Fruit fly (Drosophila melanogaster) whole organism, embryonic: ENCODE results near the gene CG31777.
A peak's percentile ranks its signal among the peaks of the same experiment; 100 is the strongest.

ENCODE experiments used
- CG11085 ChIP-seq: fragments of 200-800 bp; sonication (Bioruptor generic); IDR thresholded peaks from 2 replicates; pipeline ENCODE4 v1.3.6; 2022; ENCODE audit warnings: missing biosample characterization, missing genetic modification characterization
- CG11398 ChIP-seq: fragments of 200-800 bp; sonication (Bioruptor generic); optimal IDR thresholded peaks from 2 replicates; lab custom pipeline; 2016; ENCODE audit warnings: missing biosample characterization, missing genetic modification characterization
- CG11504 ChIP-seq: fragments of 200-800 bp; sonication (Bioruptor generic); optimal IDR thresholded peaks from 3 replicates; lab custom pipeline; 2019; ENCODE audit warnings: missing biosample characterization, mild to moderate bottlenecking, missing genetic modification characterization, moderate library complexity
- CG12744 ChIP-seq: fragments of 200-800 bp; sonication (Bioruptor generic); optimal IDR thresholded peaks from 2 replicates; lab custom pipeline; 2016; ENCODE audit warnings: missing biosample characterization, missing genetic modification characterization
- CG13624 ChIP-seq: fragments of 200-800 bp; sonication (Bioruptor generic); optimal IDR thresholded peaks from 2 replicates; lab custom pipeline; 2016; ENCODE audit warnings: missing biosample characterization, missing genetic modification characterization
- CG15269 ChIP-seq: fragments of 200-800 bp; sonication (Bioruptor generic); optimal IDR thresholded peaks from 2 replicates; lab custom pipeline; 2018; ENCODE audit warnings: missing biosample characterization, mild to moderate bottlenecking, missing genetic modification characterization, moderate library complexity
- CG16779 ChIP-seq: fragments of 200-800 bp; sonication (Bioruptor generic); IDR thresholded peaks from 2 replicates; pipeline ENCODE4 v1.3.6; 2022; ENCODE audit warnings: missing biosample characterization, missing genetic modification characterization
- CG17385 ChIP-seq: fragments of 200-800 bp; sonication (Bioruptor generic); optimal IDR thresholded peaks from 3 replicates; lab custom pipeline; 2018; ENCODE audit warnings: missing biosample characterization, mild to moderate bottlenecking, missing genetic modification characterization
- CG17912 ChIP-seq: fragments of 200-800 bp; sonication (Bioruptor generic); optimal IDR thresholded peaks from 2 replicates; lab custom pipeline; 2018; ENCODE audit warnings: missing biosample characterization, mild to moderate bottlenecking, missing genetic modification characterization
- CG18476 ChIP-seq: fragments of 200-800 bp; sonication (Bioruptor generic); optimal IDR thresholded peaks from 2 replicates; lab custom pipeline; 2016; ENCODE audit warnings: missing biosample characterization, mild to moderate bottlenecking, missing genetic modification characterization
- CG2678 ChIP-seq: fragments of 200-800 bp; sonication (Bioruptor generic); optimal IDR thresholded peaks from 3 replicates; lab custom pipeline; 2019; ENCODE audit warnings: missing biosample characterization, mild to moderate bottlenecking, missing genetic modification characterization, moderate library complexity
- CG30403 ChIP-seq: fragments of 200-800 bp; sonication (Bioruptor generic); optimal IDR thresholded peaks from 3 replicates; lab custom pipeline; 2016; ENCODE audit warnings: missing biosample characterization, missing genetic modification characterization
- CG3281 ChIP-seq: fragments of 200-800 bp; sonication (Bioruptor generic); optimal IDR thresholded peaks from 3 replicates; lab custom pipeline; 2017; ENCODE audit warnings: missing biosample characterization, mild to moderate bottlenecking, missing genetic modification characterization
- CG34422 ChIP-seq: fragments of 200-800 bp; sonication (Bioruptor generic); IDR thresholded peaks from 3 replicates; pipeline ENCODE4 v1.3.6; 2022; ENCODE audit warnings: missing biosample characterization, missing genetic modification characterization
- CG6683 ChIP-seq: fragments of 200-800 bp; sonication (Bioruptor generic); optimal IDR thresholded peaks from 2 replicates; lab custom pipeline; 2017; ENCODE audit warnings: missing biosample characterization, mild to moderate bottlenecking, missing genetic modification characterization, missing genetic modification reagents
- CG6813 ChIP-seq: fragments of 200-800 bp; sonication (Bioruptor generic); optimal IDR thresholded peaks from 2 replicates; lab custom pipeline; 2017; ENCODE audit warnings: missing biosample characterization, missing genetic modification characterization, mild to moderate bottlenecking, moderate library complexity, missing genetic modification reagents
- CG9727 ChIP-seq: fragments of 200-800 bp; sonication (Bioruptor generic); optimal IDR thresholded peaks from 3 replicates; lab custom pipeline; 2017; ENCODE audit warnings: missing biosample characterization, mild to moderate bottlenecking, missing genetic modification characterization
- CoRest ChIP-seq: fragments of 200-800 bp; sonication (Bioruptor generic); optimal IDR thresholded peaks from 3 replicates; lab custom pipeline; 2018; ENCODE audit warnings: missing biosample characterization, mild to moderate bottlenecking, missing genetic modification characterization, moderate library complexity
- Dref ChIP-seq: fragments of 200-800 bp; sonication (Bioruptor generic); IDR thresholded peaks from 2 replicates; pipeline ENCODE4 v1.3.6; 2022; ENCODE audit warnings: missing biosample characterization, missing genetic modification characterization
- Ets65A ChIP-seq: fragments of 200-800 bp; sonication (Bioruptor generic); peaks from one replicate; lab custom pipeline; 2016; ENCODE audit warnings: missing biosample characterization, missing genetic modification characterization
- HHEX ChIP-seq: fragments of 200-800 bp; sonication (Bioruptor generic); optimal IDR thresholded peaks from 3 replicates; lab custom pipeline; 2017; ENCODE audit warnings: missing biosample characterization, mild to moderate bottlenecking, missing genetic modification characterization, missing genetic modification reagents
- Hmr ChIP-seq: fragments of 200-800 bp; sonication (Bioruptor generic); optimal IDR thresholded peaks from 3 replicates; lab custom pipeline; 2017; ENCODE audit warnings: mild to moderate bottlenecking, missing biosample characterization, missing genetic modification reagents, missing genetic modification characterization
- Hr51 ChIP-seq, 2 experiments: fragments of 200-800 bp; sonication (Bioruptor generic); optimal IDR thresholded peaks; 2 replicates in 1 of 2; 3 replicates in 1 of 2; lab custom pipeline; 2016 to 2018; ENCODE audit warnings: missing biosample characterization in 2 of 2, missing genetic modification characterization in 2 of 2, mild to moderate bottlenecking in 1 of 2, moderate library complexity in 1 of 2
- Meics ChIP-seq: fragments of 200-800 bp; sonication (Bioruptor generic); optimal IDR thresholded peaks from 2 replicates; lab custom pipeline; 2017; ENCODE audit warnings: missing biosample characterization, mild to moderate bottlenecking, missing genetic modification characterization
- Opbp ChIP-seq: fragments of 200-800 bp; sonication (Bioruptor generic); IDR thresholded peaks from 3 replicates; pipeline ENCODE4 v1.3.6; 2022; ENCODE audit warnings: missing biosample characterization, missing genetic modification characterization; ENCODE audit not compliant: partially characterized antibody
- Sox100B ChIP-seq: fragments of 200-800 bp; sonication (Bioruptor generic); optimal IDR thresholded peaks from 3 replicates; lab custom pipeline; 2018; ENCODE audit warnings: missing biosample characterization, mild to moderate bottlenecking, missing genetic modification characterization
- Sox102F ChIP-seq: fragments of 200-800 bp; sonication (Bioruptor generic); optimal IDR thresholded peaks from 2 replicates; lab custom pipeline; 2018; ENCODE audit warnings: missing biosample characterization, mild to moderate bottlenecking, missing genetic modification characterization, moderate library complexity
- Ssrp ChIP-seq: fragments of 200-800 bp; sonication (Bioruptor generic); optimal IDR thresholded peaks from 2 replicates; lab custom pipeline; 2018; ENCODE audit warnings: missing biosample characterization, mild to moderate bottlenecking, missing genetic modification characterization, moderate library complexity
- Taf1 ChIP-seq: fragments of 200-800 bp; sonication (Bioruptor generic); IDR thresholded peaks from 2 replicates; pipeline ENCODE4 v1.3.6; 2022; ENCODE audit warnings: missing biosample characterization, missing genetic modification characterization
- crp ChIP-seq, 2 experiments: fragments of 200-800 bp; sonication (Bioruptor generic); optimal IDR thresholded peaks; 2 replicates in 1 of 2; 3 replicates in 1 of 2; lab custom pipeline; 2017; ENCODE audit warnings: missing biosample characterization in 2 of 2, missing genetic modification characterization in 2 of 2, mild to moderate bottlenecking in 1 of 2, moderate library complexity in 1 of 2
- cwo ChIP-seq: fragments of 200-800 bp; sonication (Bioruptor generic); optimal IDR thresholded peaks from 3 replicates; lab custom pipeline; 2017; ENCODE audit warnings: missing biosample characterization, missing genetic modification characterization, mild to moderate bottlenecking, moderate library complexity, missing genetic modification reagents
- danr ChIP-seq: fragments of 200-800 bp; sonication (Bioruptor generic); IDR thresholded peaks from 2 replicates; pipeline ENCODE4 v1.3.6; 2022; ENCODE audit warnings: missing biosample characterization, missing genetic modification characterization
- dati ChIP-seq: fragments of 200-800 bp; sonication (Bioruptor generic); IDR thresholded peaks from 2 replicates; pipeline ENCODE4 v1.3.6; 2022; ENCODE audit warnings: missing biosample characterization, missing genetic modification characterization
- dmrt99B ChIP-seq: fragments of 200-800 bp; sonication (Bioruptor generic); optimal IDR thresholded peaks from 2 replicates; lab custom pipeline; 2018; ENCODE audit warnings: missing biosample characterization, mild to moderate bottlenecking, missing genetic modification characterization, moderate library complexity
- eve ChIP-seq, 2 experiments: fragments of >200 bp; optimal IDR thresholded peaks; 2 replicates each; lab custom pipeline; 2017; ENCODE audit warnings: missing biosample characterization in 2 of 2, missing genetic modification characterization in 2 of 2
- eyg ChIP-seq: fragments of 200-800 bp; sonication (Bioruptor generic); optimal IDR thresholded peaks from 3 replicates; lab custom pipeline; 2016; ENCODE audit warnings: missing biosample characterization, missing genetic modification characterization
- gem ChIP-seq: fragments of 200-800 bp; sonication (Bioruptor generic); optimal IDR thresholded peaks from 2 replicates; lab custom pipeline; 2019; ENCODE audit warnings: missing biosample characterization, mild to moderate bottlenecking, missing genetic modification characterization, moderate library complexity
- grau ChIP-seq: fragments of 200-800 bp; optimal IDR thresholded peaks from 3 replicates; lab custom pipeline; 2019; ENCODE audit warnings: missing biosample characterization, mild to moderate bottlenecking, missing genetic modification characterization, moderate library complexity
- jumu ChIP-seq: fragments of 200-800 bp; sonication (Bioruptor generic); optimal IDR thresholded peaks from 3 replicates; lab custom pipeline; 2016; ENCODE audit warnings: missing biosample characterization, missing genetic modification characterization
- lab ChIP-seq: fragments of 200-800 bp; sonication (Bioruptor generic); optimal IDR thresholded peaks from 3 replicates; lab custom pipeline; 2017; ENCODE audit warnings: missing biosample characterization, missing genetic modification characterization, mild to moderate bottlenecking, moderate library complexity, missing genetic modification reagents
- otp ChIP-seq: fragments of 200-800 bp; sonication (Bioruptor generic); IDR thresholded peaks from 3 replicates; pipeline ENCODE4, ENCODE4 v1.3.6; 2022; ENCODE audit warnings: missing biosample characterization, missing genetic modification characterization
- pan ChIP-seq, 4 experiments: fragments of >200 bp in 3 of 4; fragments of 200-800 bp in 1 of 4; sonication (Bioruptor generic) in 1 of 4; optimal IDR thresholded peaks in 3 of 4; IDR thresholded peaks in 1 of 4; 2 replicates each; pipeline versions ENCODE4 v1.3.6 to Lab custom; 2017 to 2022; ENCODE audit warnings: missing biosample characterization in 2 of 4, missing genetic modification characterization in 2 of 4, mixed read lengths in 1 of 4
- pnt ChIP-seq: fragments of 200-800 bp; sonication (Bioruptor generic); optimal IDR thresholded peaks from 3 replicates; lab custom pipeline; 2016; ENCODE audit warnings: missing biosample characterization, missing genetic modification characterization
- psq ChIP-seq: fragments of 200-800 bp; sonication (Bioruptor generic); optimal IDR thresholded peaks from 2 replicates; lab custom pipeline; 2017; ENCODE audit warnings: missing biosample characterization, missing genetic modification characterization
- sens ChIP-seq: fragments of 200-800 bp; sonication (Bioruptor generic); peaks from one replicate; lab custom pipeline; 2016; ENCODE audit warnings: missing biosample characterization, missing genetic modification characterization
- shn ChIP-seq: fragments of 200-800 bp; sonication (Bioruptor generic); optimal IDR thresholded peaks from 3 replicates; lab custom pipeline; 2016; ENCODE audit warnings: missing biosample characterization, missing genetic modification characterization
- slou ChIP-seq: fragments of 200-800 bp; sonication (Bioruptor generic); optimal IDR thresholded peaks from 3 replicates; lab custom pipeline; 2016; ENCODE audit warnings: missing biosample characterization, missing genetic modification characterization
- toy ChIP-seq: fragments of 200-800 bp; sonication (Bioruptor generic); IDR thresholded peaks from 2 replicates; pipeline ENCODE4 v1.3.6; 2022; ENCODE audit warnings: missing biosample characterization, missing genetic modification characterization
- trh ChIP-seq: fragments of 200-800 bp; sonication (Bioruptor generic); optimal IDR thresholded peaks from 2 replicates; lab custom pipeline; 2016; ENCODE audit warnings: missing biosample characterization, missing genetic modification characterization

The CG31777 gene

DNA sequence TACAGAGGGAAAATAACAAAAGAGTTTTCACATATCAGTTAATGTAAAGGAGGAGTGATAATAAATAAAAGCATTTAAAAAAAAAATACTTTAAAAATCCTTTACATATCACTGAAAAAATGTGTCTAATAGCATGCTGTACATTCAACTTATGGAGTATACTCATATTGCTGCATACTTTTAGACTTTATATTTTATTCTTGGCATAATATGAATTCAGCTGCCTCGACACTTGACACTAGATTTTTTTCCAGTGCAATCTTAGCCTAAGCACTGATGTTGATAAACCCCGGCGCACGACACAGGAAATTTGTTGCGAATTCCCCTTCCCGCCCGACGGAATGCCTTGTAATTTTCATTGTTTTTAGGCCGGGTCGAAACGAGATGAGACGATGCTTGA, 33.6 kb upstream of the CG31777 start (continued):
- TF ChIP-seq cwo (GFP tag; lab: Kevin White, UChicago): peak; percentile 12
- TF ChIP-seq CG6813: no peak
- no peak for TF ChIP-seq trh (GFP tag; lab: Kevin White, UChicago)
- TF ChIP-seq slou: peak; percentile 3
- TF ChIP-seq CG17385 (GFP tag; lab: Kevin White, UChicago): peak; percentile 20
- TF ChIP-seq sens (GFP tag; lab: Kevin White, UChicago): peak; percentile 50
- TF ChIP-seq CG30403 (GFP tag; lab: Kevin White, UChicago): peak; percentile 7
- TF ChIP-seq Sox102F (GFP tag; lab: Kevin White, UChicago): peak; percentile 29
- peak; percentile 62 for TF ChIP-seq lab (GFP tag; lab: Kevin White, UChicago)
- peak; percentile 6 for TF ChIP-seq HHEX (GFP tag; lab: Kevin White, UChicago)
- peak; percentile 51 for TF ChIP-seq CG11504 (tag; lab: Kevin White, UChicago)

DNA sequence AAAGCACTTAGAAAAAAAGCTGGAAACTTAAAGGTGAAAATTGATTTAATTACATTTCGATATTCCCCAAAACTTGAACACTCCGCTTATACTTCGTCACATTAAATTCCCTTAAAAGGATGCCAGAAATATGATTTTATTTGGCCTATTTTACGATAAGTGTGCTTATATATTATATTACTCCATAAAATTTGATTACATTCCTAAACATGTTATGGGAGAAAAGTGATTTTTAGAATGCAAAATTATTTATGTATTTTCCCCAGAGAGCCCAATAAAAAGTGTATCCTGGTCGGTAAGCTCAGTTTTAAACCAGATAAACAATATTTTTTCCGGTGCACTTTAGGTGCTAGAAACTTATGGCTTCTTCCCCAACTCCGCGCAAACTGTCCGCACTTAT, 30.8 kb upstream of the CG31777 start:
- TF ChIP-seq Ets65A (GFP tag; lab: Kevin White, UChicago) (peak; percentile 15), psq (no peak), gem (peak; percentile 21), Hmr (peak; percentile 27), CG11085 (GFP tag; lab: Robert Waterston, UW) (no peak), Opbp (GFP tag; lab: Robert Waterston, UW) (no peak), toy (GFP tag; lab: Robert Waterston, UW) (no peak), CG13624 (GFP tag; lab: Kevin White, UChicago) (no peak), CG11398 (GFP tag; lab: Kevin White, UChicago) (no peak), CG17912 (GFP tag; lab: Kevin White, UChicago) (no peak), jumu (no peak), Sox100B (GFP tag; lab: Kevin White, UChicago) (no peak), grau (tag; lab: Kevin White, UChicago) (peak; percentile 35), crp (GFP tag; optimal IDR thresholded peaks at IDR 0.05; lab: Kevin White, UChicago) (no peak), CoRest (tag; lab: Kevin White, UChicago) (peak; percentile 14), CG9727 (GFP tag; lab: Kevin White, UChicago) (peak; percentile 0), CG12744 (GFP tag; lab: Kevin White, UChicago) (no peak), pnt (GFP tag; lab: Kevin White, UChicago) (no peak), CG3281 (peak; percentile 37), shn (GFP tag; lab: Kevin White, UChicago) (no peak), dmrt99B (peak; percentile 30), eve (GFP tag; optimal IDR thresholded peaks at IDR 0.05; lab: Kevin White, UChicago) (peak in 1 of 2 experiments; percentile 22), lab (GFP tag; lab: Kevin White, UChicago) (peak; percentile 11), CG6683 (no peak), CG15269 (peak; percentile 29), Sox102F (GFP tag; lab: Kevin White, UChicago) (peak; percentile 19), Ssrp (no peak), pan (optimal IDR thresholded peaks at IDR 0.05; lab: Kevin White, UChicago) (no peak), pan (GFP tag; optimal IDR thresholded peaks at IDR 0.05 in 1 of 2, IDR thresholded peaks at IDR 0.05 in 1 of 2) (no peak), Taf1 (no peak), Hr51 (GFP tag; optimal IDR thresholded peaks at IDR 0.05; lab: Kevin White, UChicago) (peak in 1 of 2 experiments; percentile 4), CG2678 (tag; lab: Kevin White, UChicago) (peak; percentile 51), dati (no peak), CG16779 (GFP tag; lab: Robert Waterston, UW) (no peak), CG18476 (GFP tag; lab: Kevin White, UChicago) (no peak), CG34422 (GFP tag; lab: Robert Waterston, UW) (no peak), eyg (GFP tag; lab: Kevin White, UChicago) (no peak), Dref (GFP tag; lab: Robert Waterston, UW) (no peak), Meics (GFP tag; lab: Kevin White, UChicago) (peak; percentile 19), otp (GFP tag; lab: Robert Waterston, UW) (no peak), danr (GFP tag; lab: Robert Waterston, UW) (no peak)
